Fruit fly (Drosophila melanogaster) S2 (cell line): ENCODE measurements around the gene synr.

Experiments used
- CG8478 ChIP-seq: fragments of >200 bp; optimal IDR thresholded peaks from 2 replicates; lab custom pipeline; 2018
- CTCF ChIP-seq, 2 experiments: fragments of >200 bp; optimal IDR thresholded peaks; 2 replicates each; lab custom pipeline; 2018

DNA sequence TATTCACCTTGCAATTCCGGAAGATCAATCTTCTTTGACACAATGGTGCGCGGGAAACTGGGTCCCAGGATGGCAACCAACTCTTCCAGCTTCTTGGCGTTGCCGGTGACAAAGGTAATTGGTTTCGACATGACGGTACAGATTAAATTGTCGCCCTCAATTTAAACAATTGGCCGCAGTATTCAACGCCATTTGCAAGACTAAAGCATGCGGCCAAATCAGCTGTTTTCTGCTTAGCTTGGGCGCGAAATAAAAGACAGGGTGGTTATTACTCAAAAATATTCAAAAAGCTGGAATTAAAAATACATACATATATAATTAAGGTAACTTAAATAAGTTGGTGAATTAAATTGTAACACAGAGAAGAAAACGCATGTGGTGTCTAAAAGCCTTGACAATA, 36.6 kb downstream of the synr start, which contains the start of gene CG8891:
- TF ChIP-seq CTCF (optimal IDR thresholded peaks at IDR 0.05; lab: Kevin White, UChicago), result no peak
- TF ChIP-seq CG8478 (lab: Kevin White, UChicago), result no peak
